Worm (Caenorhabditis elegans) whole organism, early embryonic: ENCODE measurements around the gene C32D5.7.

ENCODE experiments used
- B0310.2 ChIP-seq: sonication (generic microtip); optimal IDR thresholded peaks from 2 replicates; lab custom pipeline; 2016; ENCODE audit warnings: mild to moderate bottlenecking, missing genetic modification characterization, missing compliant biosample characterization
- F13C5.2 ChIP-seq: sonication (generic microtip); optimal IDR thresholded peaks from 2 replicates; lab custom pipeline; 2017; ENCODE audit warnings: mild to moderate bottlenecking, missing genetic modification characterization, inconsistent platforms, missing compliant biosample characterization
- aly-1 ChIP-seq: sonication (generic microtip); optimal IDR thresholded peaks from 2 replicates; lab custom pipeline; 2016; ENCODE audit warnings: missing genetic modification characterization, missing compliant biosample characterization
- ama-1 ChIP-seq: fragments of 150-350 bp; optimal IDR thresholded peaks from 2 replicates; lab custom pipeline; 2014
- ceh-13 ChIP-seq: fragments of 200-800 bp; sonication (Bioruptor generic); optimal IDR thresholded peaks from 2 replicates; lab custom pipeline; 2018; ENCODE audit warnings: mild to moderate bottlenecking, missing genetic modification characterization, missing compliant biosample characterization
- ets-7 ChIP-seq: sonication (generic microtip); optimal IDR thresholded peaks from 2 replicates; lab custom pipeline; 2016; ENCODE audit warnings: missing genotype, missing genetic modification characterization, missing compliant biosample characterization
- hmbx-1 ChIP-seq: sonication (generic microtip); optimal IDR thresholded peaks from 2 replicates; lab custom pipeline; 2016; ENCODE audit warnings: mild to moderate bottlenecking, missing genetic modification characterization, missing compliant biosample characterization
- hnd-1 ChIP-seq: sonication (generic microtip); optimal IDR thresholded peaks from 2 replicates; lab custom pipeline; 2016; ENCODE audit warnings: missing genetic modification characterization, missing compliant biosample characterization
- pes-1 ChIP-seq: fragments of 200-800 bp; sonication (Bioruptor generic); IDR thresholded peaks from 2 replicates; pipeline ENCODE4 v1.3.6; 2022; ENCODE audit warnings: missing genetic modification reagents, missing genetic modification characterization, missing compliant biosample characterization
- scrt-1 ChIP-seq: fragments of 200-800 bp; sonication (Bioruptor generic); IDR thresholded peaks from 2 replicates; pipeline ENCODE4 v1.3.6; 2022; ENCODE audit warnings: missing genetic modification characterization, missing compliant biosample characterization
- sea-1 ChIP-seq: fragments of 200-800 bp; sonication (Bioruptor generic); conservative IDR thresholded peaks from 2 replicates; pipeline ENCODE4 v1.3.6; 2022; ENCODE audit warnings: missing genetic modification characterization, missing compliant biosample characterization
- tbx-11 ChIP-seq: fragments of 200-800 bp; sonication (Bioruptor generic); IDR thresholded peaks from 2 replicates; pipeline ENCODE4 v1.3.6; 2022; ENCODE audit warnings: missing genetic modification characterization, missing compliant biosample characterization
- tbx-37 ChIP-seq: fragments of 200-800 bp; sonication (Bioruptor generic); conservative IDR thresholded peaks from 2 replicates; pipeline ENCODE4 v1.3.6; 2022; ENCODE audit warnings: missing genetic modification reagents, missing genetic modification characterization, missing compliant biosample characterization
- tra-4 ChIP-seq: sonication (generic microtip); optimal IDR thresholded peaks from 2 replicates; lab custom pipeline; 2017; ENCODE audit warnings: missing genetic modification characterization, missing compliant biosample characterization

DNA sequence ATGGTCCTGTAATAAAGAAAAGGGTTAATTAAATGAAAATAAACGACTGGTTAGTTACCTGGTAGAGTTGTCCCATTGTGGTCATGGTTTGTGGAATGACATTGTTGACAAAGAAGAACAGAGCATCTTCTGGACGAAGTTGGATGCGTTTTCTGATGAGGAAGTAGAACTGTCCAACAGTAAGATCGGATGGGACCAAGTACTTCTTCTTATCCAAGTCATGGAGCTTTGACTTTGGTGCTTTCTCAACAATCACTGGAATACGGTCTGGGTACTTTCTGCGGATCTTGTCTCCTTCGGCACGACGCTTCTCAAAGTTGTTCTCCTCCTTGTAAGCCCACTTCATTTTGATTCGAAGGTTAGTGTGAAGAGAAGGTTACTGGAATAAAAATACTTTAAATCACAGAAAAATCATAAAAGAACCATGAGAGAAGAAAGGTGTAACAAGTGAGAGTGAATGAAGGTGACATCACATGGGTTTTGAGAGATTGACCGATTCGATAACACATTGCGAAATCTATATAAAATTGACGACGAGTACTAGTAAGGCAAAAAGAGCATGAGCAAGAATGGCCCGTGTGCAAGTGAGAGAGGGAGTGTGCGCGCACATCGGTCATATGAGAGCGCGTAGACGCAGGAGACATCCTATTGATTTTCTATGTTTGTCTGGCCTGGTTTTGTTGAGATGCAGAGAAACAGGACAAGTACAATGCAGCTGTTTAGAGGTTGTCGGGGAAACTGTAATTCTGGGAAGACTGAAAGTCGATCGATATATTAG, 7.7 kb upstream of the C32D5.7 start, which contains the start of gene lgg-1:
- TF ChIP-seq ama-1 (lab: Kevin White, UChicago) (peak; percentile 23), scrt-1 (GFP tag; lab: Robert Waterston, UW) (no peak), ets-7 (tag; lab: Kevin White, UChicago) (no peak), B0310.2 (no peak), tra-4 (tag; lab: Kevin White, UChicago) (no peak), aly-1 (tag; lab: Kevin White, UChicago) (no peak), sea-1 (0 out of 2 replicates have a peak, but pooled peaks have one; percentile 48), hmbx-1 (tag; lab: Kevin White, UChicago) (no peak), F13C5.2 (tag; lab: Kevin White, UChicago) (peak; percentile 20), tbx-11 (GFP tag; lab: Robert Waterston, UW) (no peak), tbx-37 (no peak), pes-1 (GFP tag; lab: Robert Waterston, UW) (no peak; the same call in 1 of the 2 replicates), hnd-1 (tag; lab: Kevin White, UChicago) (no peak), ceh-13 (GFP tag; lab: Kevin White, UChicago) (no peak)
